Worm (Caenorhabditis elegans): Measurements from ENCODE around the gene alh-1.
"Not testable (repeated sequence)": the region's sequence is repeated elsewhere in the genome, so short reads cannot be mapped to it uniquely, and the experiment has no call there.

DNA sequence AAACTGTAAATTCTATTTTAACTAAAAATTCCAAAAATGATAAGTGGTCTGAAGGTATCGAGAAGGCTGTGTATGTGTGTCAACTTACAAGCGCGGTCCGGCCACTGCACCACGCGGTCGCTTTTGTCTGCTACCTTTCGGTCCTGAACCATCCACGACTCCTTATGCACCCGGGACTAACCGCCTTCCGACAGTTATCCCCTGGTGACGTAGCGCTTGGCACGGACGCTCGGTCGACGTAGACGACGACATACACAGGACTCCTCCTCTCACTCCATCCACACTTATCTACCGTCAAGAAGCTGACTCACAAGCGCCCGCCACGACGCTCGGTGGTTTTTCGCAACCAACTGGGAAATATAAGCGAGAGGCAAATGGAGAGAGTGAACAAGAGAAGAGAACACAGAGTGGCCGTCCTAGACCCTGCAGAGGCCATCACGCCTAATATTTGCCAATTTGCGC lies 46.2 kb upstream of the alh-1 start:
- TF ChIP-seq nhr-77 (tag; optimal IDR thresholded peaks at IDR 0.05) (peak; percentile 8), nhr-102 (tag; optimal IDR thresholded peaks at IDR 0.05) (peak; percentile 91), spr-1 (tag; optimal IDR thresholded peaks at IDR 0.05) (peak; percentile 81), F10B5.3 (tag; optimal IDR thresholded peaks at IDR 0.05) (peak; percentile 70)
- not testable (repeated sequence) for TF ChIP-seq ztf-11 (tag; optimal IDR thresholded peaks at IDR 0.05); nhr-25 (tag; optimal IDR thresholded peaks at IDR 0.05; ENCODE audit: borderline replicate concordance, insufficient read depth); Y105C5A.15 (GFP tag; IDR thresholded peaks at IDR 0.05); lin-39 (tag; optimal IDR thresholded peaks at IDR 0.05); ceh-82 (tag; optimal IDR thresholded peaks at IDR 0.05); snpc-4 (tag; optimal IDR thresholded peaks at IDR 0.05)
